Worm (Caenorhabditis elegans): ENCODE results near the gene C34F11.2.

ce11 chrII:5184661-5185545 is 27.2 kb upstream of the C34F11.2 start:
- TF ChIP-seq zfp-3 (GFP tag; conservative IDR thresholded peaks at IDR 0.05) (no peak), nhr-11 (tag; optimal IDR thresholded peaks at IDR 0.05) (no peak), ceh-28 (tag; optimal IDR thresholded peaks at IDR 0.05) (no peak), nhr-76 (tag; optimal IDR thresholded peaks at IDR 0.05) (no peak), fos-1 (tag; optimal IDR thresholded peaks at IDR 0.05) (no peak), lin-38 (GFP tag; IDR thresholded peaks at IDR 0.05) (no peak), F44E2.7 (GFP tag; IDR thresholded peaks at IDR 0.05) (no peak), mep-1 (tag; optimal IDR thresholded peaks at IDR 0.05) (no peak), R02D3.7 (tag; optimal IDR thresholded peaks at IDR 0.05) (no peak), ama-1 (optimal IDR thresholded peaks at IDR 0.05) (no peak)

All from whole organism, L4 larva.